Worm (Caenorhabditis elegans) whole organism, L4 larva: ENCODE results near the gene nep-11.

Source experiments
- D1046.2 ChIP-seq: fragments of 200-800 bp; sonication (Bioruptor generic); IDR thresholded peaks from 2 replicates; pipeline ENCODE4 v1.3.6; 2022; ENCODE audit warnings: missing genetic modification characterization, missing compliant biosample characterization
- F10B5.3 ChIP-seq: sonication (generic microtip); optimal IDR thresholded peaks from 2 replicates; lab custom pipeline; 2016; ENCODE audit warnings: mild to moderate bottlenecking, missing genetic modification characterization, missing compliant biosample characterization
- F26F4.8 ChIP-seq: fragments of 200-800 bp; sonication (Bioruptor generic); conservative IDR thresholded peaks from 2 replicates; pipeline ENCODE4 v1.3.6; 2022; ENCODE audit warnings: missing genetic modification characterization, missing compliant biosample characterization
- F44E2.7 ChIP-seq: fragments of 200-800 bp; sonication (Bioruptor generic); IDR thresholded peaks from 2 replicates; pipeline ENCODE4 v2.1.2; 2022; ENCODE audit warnings: missing genetic modification characterization, missing compliant biosample characterization
- R02D3.7 ChIP-seq: fragments of 150-350 bp; sonication (generic microtip); optimal IDR thresholded peaks from 3 replicates; lab custom pipeline; 2014; ENCODE audit warnings: missing biosample characterization, missing genetic modification characterization
- T20F7.1 ChIP-seq: fragments of 200-800 bp; sonication (Bioruptor generic); optimal IDR thresholded peaks from 2 replicates; lab custom pipeline; 2018; ENCODE audit warnings: mild to moderate bottlenecking, missing genetic modification characterization, missing compliant biosample characterization
- Y5F2A.4 ChIP-seq: fragments of 200-800 bp; sonication (Bioruptor generic); optimal IDR thresholded peaks from 2 replicates; lab custom pipeline; 2018; ENCODE audit warnings: mild to moderate bottlenecking, missing genetic modification characterization, missing compliant biosample characterization
- aha-1 ChIP-seq: fragments of 150-350 bp; peaks from one replicate; lab custom pipeline; 2014; ENCODE audit warnings: missing biosample characterization, missing genetic modification characterization
- aly-2 ChIP-seq: sonication (generic microtip); optimal IDR thresholded peaks from 2 replicates; lab custom pipeline; 2018; ENCODE audit warnings: missing biosample characterization, missing genetic modification characterization
- ama-1 ChIP-seq: fragments of 150-350 bp; optimal IDR thresholded peaks from 2 replicates; lab custom pipeline; 2014; ENCODE audit warnings: inconsistent platforms, mixed read lengths
- attf-4 ChIP-seq: sonication (generic microtip); optimal IDR thresholded peaks from 3 replicates; lab custom pipeline; 2017; ENCODE audit warnings: missing biosample characterization, missing genetic modification characterization
- ceh-20 ChIP-seq: fragments of 200-800 bp; sonication (Bioruptor generic); IDR thresholded peaks from 2 replicates; pipeline ENCODE4 v1.3.6; 2022; ENCODE audit warnings: missing genetic modification reagents, missing genetic modification characterization, missing compliant biosample characterization
- ceh-32 ChIP-seq: sonication (generic microtip); optimal IDR thresholded peaks from 2 replicates; lab custom pipeline; 2016; ENCODE audit warnings: mild to moderate bottlenecking, missing genetic modification characterization, missing compliant biosample characterization; ENCODE audit not compliant: poor library complexity
- ceh-62 ChIP-seq: sonication (generic microtip); optimal IDR thresholded peaks from 2 replicates; lab custom pipeline; 2017; ENCODE audit warnings: missing biosample characterization, missing genetic modification characterization
- ceh-82 ChIP-seq: sonication (generic microtip); optimal IDR thresholded peaks from 2 replicates; lab custom pipeline; 2017; ENCODE audit warnings: missing biosample characterization, missing genetic modification characterization
- cey-2 ChIP-seq: sonication (generic microtip); optimal IDR thresholded peaks from 3 replicates; lab custom pipeline; 2017; ENCODE audit warnings: missing genetic modification characterization, mild to moderate bottlenecking, missing compliant biosample characterization, antibody characterized with exemption, borderline replicate concordance; ENCODE audit not compliant: insufficient read depth
- ctbp-1 ChIP-seq: fragments of 200-800 bp; sonication (Bioruptor generic); IDR thresholded peaks from 2 replicates; pipeline ENCODE4 v1.3.6; 2022; ENCODE audit warnings: missing genetic modification reagents, missing genetic modification characterization, missing compliant biosample characterization
- daf-16 ChIP-seq, 3 experiments: sonication (generic microtip); optimal IDR thresholded peaks; 2 replicates each; lab custom pipeline; 2016 to 2017; ENCODE audit warnings: missing genetic modification characterization in 3 of 3, missing genetic modification reagents in 3 of 3, mild to moderate bottlenecking in 2 of 3, missing compliant biosample characterization in 2 of 3, missing biosample characterization in 1 of 3, moderate library complexity in 1 of 3
- daf-8 ChIP-seq: fragments of 200-800 bp; sonication (Bioruptor generic); IDR thresholded peaks from 2 replicates; pipeline ENCODE4 v1.3.6; 2022; ENCODE audit warnings: missing genetic modification characterization, missing compliant biosample characterization
- dmd-9 ChIP-seq: fragments of 200-800 bp; sonication (Bioruptor generic); IDR thresholded peaks from 2 replicates; pipeline ENCODE4 v1.3.6; 2022; ENCODE audit warnings: missing genetic modification reagents, missing genetic modification characterization, missing compliant biosample characterization
- egl-43 ChIP-seq: fragments of 200-800 bp; sonication (Bioruptor generic); IDR thresholded peaks from 2 replicates; pipeline ENCODE4 v1.3.6; 2022; ENCODE audit warnings: missing genetic modification reagents, missing genetic modification characterization, missing compliant biosample characterization
- fos-1 ChIP-seq: fragments of 150-350 bp; optimal IDR thresholded peaks from 2 replicates; lab custom pipeline; 2014; ENCODE audit warnings: missing biosample characterization, missing genetic modification characterization
- hif-1 ChIP-seq, 2 experiments: sonication (generic microtip); optimal IDR thresholded peaks; 2 replicates each; lab custom pipeline; 2016 to 2017; ENCODE audit warnings: missing compliant biosample characterization in 2 of 2, missing genetic modification characterization in 2 of 2, missing genetic modification reagents in 2 of 2, missing genotype in 2 of 2, mild to moderate bottlenecking in 1 of 2
- hlh-11 ChIP-seq: fragments of 200-800 bp; sonication (Bioruptor generic); optimal IDR thresholded peaks from 2 replicates; lab custom pipeline; 2018; ENCODE audit warnings: mild to moderate bottlenecking, missing genetic modification characterization, missing compliant biosample characterization
- hlh-30 ChIP-seq: sonication (generic microtip); optimal IDR thresholded peaks from 2 replicates; lab custom pipeline; 2017; ENCODE audit warnings: antibody characterized with exemption, mild to moderate bottlenecking, missing genetic modification characterization, missing compliant biosample characterization; ENCODE audit not compliant: insufficient read depth
- hmg-1.1 ChIP-seq: fragments of 200-800 bp; sonication (Bioruptor generic); IDR thresholded peaks from 2 replicates; pipeline ENCODE4 v1.3.6; 2022; ENCODE audit warnings: missing genetic modification reagents, missing genetic modification characterization, missing compliant biosample characterization
- lim-7 ChIP-seq: fragments of 200-800 bp; sonication (Bioruptor generic); IDR thresholded peaks from 2 replicates; pipeline ENCODE4 v1.3.6; 2022; ENCODE audit warnings: missing genetic modification characterization, missing compliant biosample characterization
- lin-1 ChIP-seq: fragments of 200-800 bp; sonication (Bioruptor generic); IDR thresholded peaks from 2 replicates; pipeline ENCODE4 v1.3.6; 2022; ENCODE audit warnings: missing genetic modification reagents, missing genetic modification characterization, missing compliant biosample characterization
- lin-13 ChIP-seq: fragments of 150-350 bp; optimal IDR thresholded peaks from 2 replicates; lab custom pipeline; 2014; ENCODE audit warnings: missing biosample characterization, missing genetic modification reagents, missing genetic modification characterization
- lsy-2 ChIP-seq, 2 experiments: fragments of 150-350 bp in 1 of 2; sonication (generic microtip) in 1 of 2; optimal IDR thresholded peaks; 2 replicates each; lab custom pipeline; 2014 to 2017; ENCODE audit warnings: missing biosample characterization in 2 of 2, missing genetic modification characterization in 2 of 2
- madf-5 ChIP-seq, 2 experiments: fragments of 200-800 bp; sonication (Bioruptor generic); IDR thresholded peaks; 2 replicates each; pipeline ENCODE4 v1.3.6; 2022; ENCODE audit warnings: missing compliant biosample characterization in 2 of 2, missing genetic modification characterization in 2 of 2
- mdl-1 ChIP-seq, 2 experiments: fragments of 150-350 bp in 1 of 2; sonication (generic microtip) in 1 of 2; optimal IDR thresholded peaks; 2 replicates each; lab custom pipeline; 2014 to 2017; ENCODE audit warnings: missing biosample characterization in 2 of 2, missing genetic modification characterization in 2 of 2
- mep-1 ChIP-seq: fragments of 150-350 bp; sonication (generic microtip); optimal IDR thresholded peaks from 3 replicates; lab custom pipeline; 2014; ENCODE audit warnings: missing biosample characterization, missing genetic modification characterization
- mes-2 ChIP-seq: sonication (generic microtip); optimal IDR thresholded peaks from 2 replicates; lab custom pipeline; 2016; ENCODE audit warnings: missing genotype, mild to moderate bottlenecking, missing genetic modification characterization, missing compliant biosample characterization; ENCODE audit not compliant: poor library complexity, severe bottlenecking
- mxl-3 ChIP-seq: fragments of 200-800 bp; sonication (Bioruptor generic); optimal IDR thresholded peaks from 2 replicates; lab custom pipeline; 2018; ENCODE audit warnings: mild to moderate bottlenecking, missing genetic modification characterization, missing compliant biosample characterization
- nhr-11 ChIP-seq: fragments of 150-350 bp; optimal IDR thresholded peaks from 2 replicates; lab custom pipeline; 2014; ENCODE audit warnings: missing biosample characterization, missing genetic modification characterization
- nhr-42 ChIP-seq: fragments of 200-800 bp; sonication (Bioruptor generic); IDR thresholded peaks from 2 replicates; pipeline ENCODE4 v1.3.6; 2022; ENCODE audit warnings: missing genetic modification characterization, missing compliant biosample characterization
- nhr-77 ChIP-seq: fragments of 150-350 bp; optimal IDR thresholded peaks from 2 replicates; lab custom pipeline; 2014; ENCODE audit warnings: missing biosample characterization, missing genetic modification characterization
- rbr-2 ChIP-seq: sonication (generic microtip); optimal IDR thresholded peaks from 2 replicates; lab custom pipeline; 2016; ENCODE audit warnings: missing genotype, missing genetic modification characterization, missing compliant biosample characterization
- sdz-12 ChIP-seq: fragments of 200-800 bp; sonication (Bioruptor generic); optimal IDR thresholded peaks from 2 replicates; lab custom pipeline; 2018; ENCODE audit warnings: mild to moderate bottlenecking, missing genetic modification characterization, missing compliant biosample characterization
- set-16 ChIP-seq: fragments of 200-800 bp; sonication (Bioruptor generic); IDR thresholded peaks from 2 replicates; pipeline ENCODE4 v1.3.6; 2022; ENCODE audit warnings: missing genetic modification reagents, missing genetic modification characterization, missing compliant biosample characterization
- spr-1 ChIP-seq: sonication (generic microtip); optimal IDR thresholded peaks from 2 replicates; lab custom pipeline; 2016; ENCODE audit warnings: mild to moderate bottlenecking, missing genetic modification characterization, missing compliant biosample characterization
- tra-1 ChIP-seq: fragments of 200-800 bp; sonication (Bioruptor generic); IDR thresholded peaks from 2 replicates; pipeline ENCODE4 v1.3.6; 2022; ENCODE audit warnings: missing genetic modification reagents, missing genetic modification characterization, missing compliant biosample characterization
- unc-130 ChIP-seq: sonication (generic microtip); optimal IDR thresholded peaks from 2 replicates; lab custom pipeline; 2016; ENCODE audit warnings: missing genetic modification reagents, missing genetic modification characterization, missing compliant biosample characterization
- vab-7 ChIP-seq: fragments of 200-800 bp; sonication (Bioruptor generic); IDR thresholded peaks from 2 replicates; pipeline ENCODE4 v1.3.6; 2022; ENCODE audit warnings: missing genetic modification reagents, missing genetic modification characterization, missing compliant biosample characterization
- zag-1 ChIP-seq: fragments of 150-350 bp; optimal IDR thresholded peaks from 2 replicates; lab custom pipeline; 2014; ENCODE audit warnings: missing biosample characterization, missing genetic modification characterization
- ztf-11 ChIP-seq: fragments of 150-350 bp; optimal IDR thresholded peaks from 2 replicates; lab custom pipeline; 2014; ENCODE audit warnings: missing biosample characterization, missing genetic modification characterization

The nep-11 gene

ce11 chrII:3428158-3428704 lies 2.9 kb upstream of the nep-11 start:
- TF ChIP-seq Y5F2A.4 (no peak), F10B5.3 (tag; lab: Kevin White, UChicago) (no peak), set-16 (GFP tag; lab: Robert Waterston, UW) (peak; percentile 82), lin-1 (GFP tag; lab: Robert Waterston, UW) (no peak), rbr-2 (tag; lab: Kevin White, UChicago) (peak; percentile 41), hmg-1.1 (GFP tag; lab: Robert Waterston, UW) (peak; percentile 71), nhr-11 (no peak), F44E2.7 (no peak), cey-2 (tag; lab: Kevin White, UChicago) (no peak), tra-1 (GFP tag; lab: Robert Waterston, UW) (no peak), T20F7.1 (no peak), daf-16 (GFP tag; optimal IDR thresholded peaks at IDR 0.05; lab: Kevin White, UChicago) (no peak), daf-16 (tag; optimal IDR thresholded peaks at IDR 0.05; lab: Kevin White, UChicago) (no peak), dmd-9 (GFP tag; lab: Robert Waterston, UW) (no peak), spr-1 (tag; lab: Kevin White, UChicago) (no peak), madf-5 (GFP tag; IDR thresholded peaks at IDR 0.05; lab: Robert Waterston, UW) (no peak), unc-130 (no peak), attf-4 (tag; lab: Kevin White, UChicago) (no peak), F26F4.8 (GFP tag; lab: Robert Waterston, UW) (no peak), ctbp-1 (GFP tag; lab: Robert Waterston, UW) (0 out of 2 replicates have a peak, but pooled peaks have one; percentile 33), mxl-3 (no peak), R02D3.7 (tag; lab: Kevin White, UChicago) (no peak), egl-43 (GFP tag; lab: Robert Waterston, UW) (0 out of 2 replicates have a peak, but pooled peaks have one; percentile 20), lin-13 (GFP tag; lab: Kevin White, UChicago) (no peak), lsy-2 (tag; optimal IDR thresholded peaks at IDR 0.05; lab: Kevin White, UChicago) (peak in 1 of 2 experiments; percentile 29), mes-2 (tag; lab: Kevin White, UChicago) (no peak), vab-7 (GFP tag; lab: Robert Waterston, UW) (no peak), aly-2 (tag; lab: Kevin White, UChicago) (no peak), ceh-62 (no peak), ceh-32 (tag; lab: Kevin White, UChicago) (no peak), hlh-11 (tag; lab: Kevin White, UChicago) (peak; percentile 1), lim-7 (GFP tag; lab: Robert Waterston, UW) (no peak), zag-1 (tag; lab: Kevin White, UChicago) (no peak), hif-1 (tag; optimal IDR thresholded peaks at IDR 0.05; lab: Kevin White, UChicago) (peak in 1 of 2 experiments; percentile 18), nhr-42 (GFP tag; lab: Robert Waterston, UW) (no peak), mdl-1 (tag; optimal IDR thresholded peaks at IDR 0.05; lab: Kevin White, UChicago) (peak in 1 of 2 experiments; percentile 47), sdz-12 (GFP tag; lab: Kevin White, UChicago) (no peak), aha-1 (tag; lab: Kevin White, UChicago) (peak; percentile 93), ceh-20 (GFP tag; lab: Robert Waterston, UW) (no peak), mep-1 (tag; lab: Kevin White, UChicago) (peak; percentile 46), ama-1 (no peak), ceh-82 (tag; lab: Kevin White, UChicago) (no peak), fos-1 (tag; lab: Kevin White, UChicago) (no peak), nhr-77 (tag; lab: Kevin White, UChicago) (no peak), D1046.2 (GFP tag; lab: Robert Waterston, UW) (no peak), ztf-11 (tag; lab: Kevin White, UChicago) (no peak), daf-8 (GFP tag; lab: Robert Waterston, UW) (no peak), hlh-30 (tag; lab: Kevin White, UChicago) (peak; percentile 69)
